Worm (Caenorhabditis elegans): ENCODE data around the gene nas-7.

nas-7 gene

ce11 chrII:7358489-7358943, 44.0 kb downstream of the nas-7 start, which contains the start of gene insc-1:
Gene insc-1 (plus strand): TSS chrII:7358893.
- TF ChIP-seq eyg-1 (tag; optimal IDR thresholded peaks at IDR 0.05) (no peak), ref-2 (tag; optimal IDR thresholded peaks at IDR 0.05) (peak; percentile 16)

- TF ChIP-seq ceh-45 (GFP tag; IDR thresholded peaks at IDR 0.05) = no peak
- TF ChIP-seq pag-3 (tag; optimal IDR thresholded peaks at IDR 0.05; ENCODE audit: borderline replicate concordance) = no peak
- TF ChIP-seq ahr-1 (tag; optimal IDR thresholded peaks at IDR 0.05) = no peak
- TF ChIP-seq ceh-2 (tag; optimal IDR thresholded peaks at IDR 0.05) = no peak
- TF ChIP-seq fax-1 (tag; optimal IDR thresholded peaks at IDR 0.05) = no peak
- TF ChIP-seq ceh-14 (tag; optimal IDR thresholded peaks at IDR 0.05) = no peak
- TF ChIP-seq ttx-3 (tag; optimal IDR thresholded peaks at IDR 0.05) = no peak
- TF ChIP-seq ceh-24 (tag; optimal IDR thresholded peaks at IDR 0.05) = no peak
Observed at ce11 chrII:7357176-7357575, 45.3 kb downstream of the nas-7 start.

DNA sequence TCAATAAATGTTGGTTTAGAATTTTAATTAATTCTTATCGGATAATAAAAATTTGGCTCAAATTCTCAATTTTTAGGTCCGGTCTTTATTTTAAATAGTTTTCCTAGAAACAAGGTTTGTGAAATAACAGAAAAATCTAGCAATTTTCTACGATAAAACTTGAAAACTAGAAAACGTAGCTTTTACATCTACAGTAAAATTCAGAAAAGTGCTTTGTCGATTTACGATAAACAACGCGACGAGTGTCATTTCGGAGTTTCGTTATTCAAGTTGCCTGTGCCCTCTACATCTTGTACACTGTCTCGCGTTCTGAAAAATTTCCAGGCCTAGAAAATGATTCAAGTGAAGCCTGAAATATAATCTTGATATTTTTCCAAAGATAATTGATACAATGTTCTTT, 45.8 kb downstream of the nas-7 start:
- TF ChIP-seq lin-11 (tag; optimal IDR thresholded peaks at IDR 0.05) (no peak), sdc-2 (tag; optimal IDR thresholded peaks at IDR 0.05) (no peak), lim-6 (tag; optimal IDR thresholded peaks at IDR 0.05) (no peak), dve-1 (tag; optimal IDR thresholded peaks at IDR 0.05) (no peak), Y22D7AL.16 (tag; optimal IDR thresholded peaks at IDR 0.05) (no peak), hlh-6 (tag; optimal IDR thresholded peaks at IDR 0.05) (no peak), ceh-30 (tag; optimal IDR thresholded peaks at IDR 0.05) (no peak), K09A11.1 (tag; optimal IDR thresholded peaks at IDR 0.05; ENCODE audit: insufficient read depth) (no peak), ceh-18 (tag; optimal IDR thresholded peaks at IDR 0.05) (no peak), F13H6.1 (tag; optimal IDR thresholded peaks at IDR 0.05) (no peak), eyg-1 (tag; optimal IDR thresholded peaks at IDR 0.05) (no peak)

DNA sequence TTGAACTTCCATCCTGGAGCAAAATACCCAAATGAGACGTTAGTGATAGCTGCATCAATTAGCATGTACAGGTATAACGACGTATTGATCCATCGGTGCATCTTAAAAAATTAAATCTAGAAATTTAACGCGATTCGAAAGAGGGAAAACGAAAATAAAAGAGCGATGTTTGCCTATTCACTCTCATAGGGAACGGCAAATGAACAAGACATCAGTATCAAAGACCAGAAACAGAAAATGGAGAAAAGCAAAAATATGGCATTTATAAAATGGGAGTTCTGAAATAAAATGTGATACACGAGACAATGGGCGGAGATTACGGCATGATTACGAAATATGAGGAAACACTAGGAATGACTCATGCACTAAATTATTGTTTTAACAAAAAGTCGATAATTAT, 46.2 kb downstream of the nas-7 start, which contains the start of gene haf-2:
Gene haf-2, minus strand, starts transcription at position 101 of the 400 bp plus-strand sequence.
- no peak for TF ChIP-seq ceh-9 (tag; optimal IDR thresholded peaks at IDR 0.05)
- TF ChIP-seq hlh-6 (tag; optimal IDR thresholded peaks at IDR 0.05) = no peak
- no peak for TF ChIP-seq syd-9 (tag; optimal IDR thresholded peaks at IDR 0.05)
- TF ChIP-seq ceh-18 (tag; optimal IDR thresholded peaks at IDR 0.05) = no peak
- TF ChIP-seq pha-4 (tag; optimal IDR thresholded peaks at IDR 0.05) = no peak
- no peak for TF ChIP-seq eyg-1 (tag; optimal IDR thresholded peaks at IDR 0.05)
- no peak for TF ChIP-seq ahr-1 (tag; optimal IDR thresholded peaks at IDR 0.05)
- no peak for TF ChIP-seq fkh-6 (tag; optimal IDR thresholded peaks at IDR 0.05)
- no peak for TF ChIP-seq lin-11 (tag; optimal IDR thresholded peaks at IDR 0.05)

DNA sequence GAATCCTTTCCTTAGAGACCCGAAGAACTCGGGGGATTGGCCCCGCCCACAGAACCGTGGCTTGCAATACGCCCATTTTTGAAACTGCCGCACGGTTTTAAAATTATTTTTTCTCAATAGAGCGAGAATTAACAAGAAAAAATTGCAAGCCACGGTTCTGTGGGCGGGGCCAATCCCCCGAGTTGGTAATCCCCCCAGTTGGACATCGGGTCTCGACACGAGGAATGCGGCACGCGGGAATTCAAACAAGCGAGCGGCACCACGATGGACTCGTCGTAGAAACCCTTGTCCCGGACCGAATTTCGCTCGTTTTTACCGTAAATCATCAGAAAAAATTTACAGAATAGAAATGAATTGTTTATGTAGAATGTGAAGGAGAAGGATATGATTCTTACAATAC, 49.5 kb downstream of the nas-7 start:
- TF ChIP-seq hlh-6 (tag; optimal IDR thresholded peaks at IDR 0.05) (no peak), fax-1 (tag; optimal IDR thresholded peaks at IDR 0.05) (no peak), npax-4 (tag; optimal IDR thresholded peaks at IDR 0.05) (no peak), K09A11.1 (tag; optimal IDR thresholded peaks at IDR 0.05; ENCODE audit: insufficient read depth) (no peak), pag-3 (tag; optimal IDR thresholded peaks at IDR 0.05; ENCODE audit: borderline replicate concordance) (no peak), ceh-48 (tag; optimal IDR thresholded peaks at IDR 0.05) (no peak), pha-4 (tag; optimal IDR thresholded peaks at IDR 0.05) (no peak), dve-1 (tag; optimal IDR thresholded peaks at IDR 0.05) (no peak), C08G9.2 (tag; optimal IDR thresholded peaks at IDR 0.05) (no peak), ceh-22 (tag; optimal IDR thresholded peaks at IDR 0.05) (no peak), che-1 (tag; optimal IDR thresholded peaks at IDR 0.05) (no peak), mec-3 (tag; optimal IDR thresholded peaks at IDR 0.05; ENCODE audit: borderline replicate concordance) (no peak), nhr-11 (tag; optimal IDR thresholded peaks at IDR 0.05) (no peak), ceh-24 (tag; optimal IDR thresholded peaks at IDR 0.05) (no peak), hlh-13 (GFP tag; optimal IDR thresholded peaks at IDR 0.05) (no peak), ahr-1 (tag; optimal IDR thresholded peaks at IDR 0.05) (no peak), unc-42 (tag; optimal IDR thresholded peaks at IDR 0.05) (no peak), nhr-232 (tag; optimal IDR thresholded peaks at IDR 0.05) (no peak), pros-1 (tag; optimal IDR thresholded peaks at IDR 0.05) (no peak)

All from whole organism, late embryonic.